Fruit fly (Drosophila melanogaster): Measurements from ENCODE around the gene CG8300.

The CG8300 gene

dm6 chrX:7110890-7111289 is 6.2 kb downstream of the CG8300 start:
- TF ChIP-seq CG4496 (GFP tag; IDR thresholded peaks at IDR 0.05), result no peak

dm6 chrX:7117729-7118128 is 13.0 kb downstream of the CG8300 start:
- TF ChIP-seq CG10348 (GFP tag; IDR thresholded peaks at IDR 0.05), result no peak
- TF ChIP-seq Snoo (tag; optimal IDR thresholded peaks at IDR 0.05), result peak; percentile 2
- TF ChIP-seq CG17806 (tag; optimal IDR thresholded peaks at IDR 0.05), result no peak
- TF ChIP-seq CG8159 (tag; optimal IDR thresholded peaks at IDR 0.05), result peak; percentile 49
- TF ChIP-seq EcR (GFP tag; optimal IDR thresholded peaks at IDR 0.05), result no peak
- peak; percentile 3 for TF ChIP-seq CG9948 (tag; optimal IDR thresholded peaks at IDR 0.05)
- peak; percentile 29 for TF ChIP-seq CG14655 (GFP tag; optimal IDR thresholded peaks at IDR 0.05)
- TF ChIP-seq CG15710 (tag; optimal IDR thresholded peaks at IDR 0.05), result peak; percentile 46
- peak; percentile 18 for TF ChIP-seq CG34367 (tag; optimal IDR thresholded peaks at IDR 0.05)
- 0 out of 3 replicates have a peak, but pooled peaks have one; percentile 18 for TF ChIP-seq fd96Ca (GFP tag; IDR thresholded peaks at IDR 0.05)
- peak; percentile 42; the same call in 1 of the 3 replicates for TF ChIP-seq CG4496 (GFP tag; IDR thresholded peaks at IDR 0.05)
- TF ChIP-seq CG8301 (tag; optimal IDR thresholded peaks at IDR 0.05), result peak; percentile 21

- TF ChIP-seq EcR (GFP tag; optimal IDR thresholded peaks at IDR 0.05) (no peak), gl (tag; optimal IDR thresholded peaks at IDR 0.05) (peak; percentile 11), CG9948 (tag; optimal IDR thresholded peaks at IDR 0.05) (no peak), CG8159 (tag; optimal IDR thresholded peaks at IDR 0.05) (peak; percentile 45), CG8301 (tag; optimal IDR thresholded peaks at IDR 0.05) (no peak), rn (GFP tag; IDR thresholded peaks at IDR 0.05) (no peak), CG10348 (GFP tag; IDR thresholded peaks at IDR 0.05) (no peak), D1 (tag; optimal IDR thresholded peaks at IDR 0.05) (no peak), CG34367 (tag; optimal IDR thresholded peaks at IDR 0.05) (peak; percentile 9), CG4496 (GFP tag; IDR thresholded peaks at IDR 0.05) (no peak), Pif1B (GFP tag; optimal IDR thresholded peaks at IDR 0.05) (no peak), Snoo (tag; optimal IDR thresholded peaks at IDR 0.05) (no peak), fd96Ca (GFP tag; IDR thresholded peaks at IDR 0.05) (0 out of 3 replicates have a peak, but pooled peaks have one; percentile 30), CG14655 (GFP tag; optimal IDR thresholded peaks at IDR 0.05) (peak; percentile 20), Ets98B (GFP tag; IDR thresholded peaks at IDR 0.05) (no peak), CG12605 (GFP tag; IDR thresholded peaks at IDR 0.05) (no peak), CG13204 (GFP tag; optimal IDR thresholded peaks at IDR 0.05) (no peak), Pif1A (GFP tag; optimal IDR thresholded peaks at IDR 0.05) (no peak), CG15710 (tag; optimal IDR thresholded peaks at IDR 0.05) (peak; percentile 47), CG17806 (tag; optimal IDR thresholded peaks at IDR 0.05) (peak; percentile 13), CG32121 (GFP tag; IDR thresholded peaks at IDR 0.05) (no peak)
Observed at dm6 chrX:7120168-7120567, 15.5 kb downstream of the CG8300 start.

- no peak for TF ChIP-seq Snoo (tag; optimal IDR thresholded peaks at IDR 0.05)
- no peak for TF ChIP-seq CG4496 (GFP tag; IDR thresholded peaks at IDR 0.05)
- TF ChIP-seq CG10348 (GFP tag; IDR thresholded peaks at IDR 0.05), result no peak
Observed at dm6 chrX:7122002-7122401, 17.3 kb downstream of the CG8300 start.

dm6 chrX:7124474-7124873 is 19.8 kb downstream of the CG8300 start:
- no peak for TF ChIP-seq CG10348 (GFP tag; IDR thresholded peaks at IDR 0.05)
- no peak for TF ChIP-seq CG32121 (GFP tag; IDR thresholded peaks at IDR 0.05)
- TF ChIP-seq gl (tag; optimal IDR thresholded peaks at IDR 0.05), result no peak
- TF ChIP-seq CG9948 (tag; optimal IDR thresholded peaks at IDR 0.05), result no peak
- no peak for TF ChIP-seq CG34367 (tag; optimal IDR thresholded peaks at IDR 0.05)
- TF ChIP-seq CG4496 (GFP tag; IDR thresholded peaks at IDR 0.05), result no peak
- no peak for TF ChIP-seq Pif1A (GFP tag; optimal IDR thresholded peaks at IDR 0.05)
- TF ChIP-seq CG17806 (tag; optimal IDR thresholded peaks at IDR 0.05), result no peak
- TF ChIP-seq CG12605 (GFP tag; IDR thresholded peaks at IDR 0.05), result no peak
- no peak for TF ChIP-seq Pif1B (GFP tag; optimal IDR thresholded peaks at IDR 0.05)
- TF ChIP-seq CG15710 (tag; optimal IDR thresholded peaks at IDR 0.05), result no peak
- no peak for TF ChIP-seq fd96Ca (GFP tag; IDR thresholded peaks at IDR 0.05)
- no peak for TF ChIP-seq EcR (GFP tag; optimal IDR thresholded peaks at IDR 0.05)
- TF ChIP-seq CG8159 (tag; optimal IDR thresholded peaks at IDR 0.05), result no peak
- TF ChIP-seq CG13204 (GFP tag; optimal IDR thresholded peaks at IDR 0.05), result no peak
- no peak for TF ChIP-seq Ets98B (GFP tag; IDR thresholded peaks at IDR 0.05)
- no peak for TF ChIP-seq Snoo (tag; optimal IDR thresholded peaks at IDR 0.05)
- TF ChIP-seq D1 (tag; optimal IDR thresholded peaks at IDR 0.05), result no peak
- TF ChIP-seq rn (GFP tag; IDR thresholded peaks at IDR 0.05), result no peak

dm6 chrX:7137423-7137822 is 32.7 kb downstream of the CG8300 start, which contains the start of gene Cph:
Gene Cph, plus strand, starts transcription at chrX:7137723.
- no peak for TF ChIP-seq CG13204 (GFP tag; optimal IDR thresholded peaks at IDR 0.05)
- TF ChIP-seq CG8301 (tag; optimal IDR thresholded peaks at IDR 0.05), result no peak
- TF ChIP-seq gl (tag; optimal IDR thresholded peaks at IDR 0.05), result no peak
- TF ChIP-seq fd96Ca (GFP tag; IDR thresholded peaks at IDR 0.05), result no peak
- no peak for TF ChIP-seq CG34367 (tag; optimal IDR thresholded peaks at IDR 0.05)
- no peak for TF ChIP-seq CG9948 (tag; optimal IDR thresholded peaks at IDR 0.05)
- TF ChIP-seq EcR (GFP tag; optimal IDR thresholded peaks at IDR 0.05), result no peak
- no peak for TF ChIP-seq CG8159 (tag; optimal IDR thresholded peaks at IDR 0.05)
- no peak for TF ChIP-seq Pif1B (GFP tag; optimal IDR thresholded peaks at IDR 0.05)
- no peak for TF ChIP-seq CG4496 (GFP tag; IDR thresholded peaks at IDR 0.05)
- no peak for TF ChIP-seq rn (GFP tag; IDR thresholded peaks at IDR 0.05)
- no peak for TF ChIP-seq CG12605 (GFP tag; IDR thresholded peaks at IDR 0.05)
- TF ChIP-seq D1 (tag; optimal IDR thresholded peaks at IDR 0.05), result no peak
- TF ChIP-seq CG14655 (GFP tag; optimal IDR thresholded peaks at IDR 0.05), result no peak
- no peak for TF ChIP-seq Pif1A (GFP tag; optimal IDR thresholded peaks at IDR 0.05)
- TF ChIP-seq CG15710 (tag; optimal IDR thresholded peaks at IDR 0.05), result no peak
- TF ChIP-seq Snoo (tag; optimal IDR thresholded peaks at IDR 0.05), result no peak
- no peak for TF ChIP-seq CG17806 (tag; optimal IDR thresholded peaks at IDR 0.05)
- TF ChIP-seq CG32121 (GFP tag; IDR thresholded peaks at IDR 0.05), result no peak
